Worm (Caenorhabditis elegans) whole organism, L3 larva: Measurements from ENCODE around the gene sri-50.

Source experiments
- ceh-16 ChIP-seq: sonication (generic microtip); optimal IDR thresholded peaks from 2 replicates; lab custom pipeline; 2017; ENCODE audit warnings: missing biosample characterization, missing genetic modification characterization
- daf-12 ChIP-seq: fragments of 150-350 bp; optimal IDR thresholded peaks from 2 replicates; lab custom pipeline; 2014; ENCODE audit warnings: missing biosample characterization, missing genetic modification reagents, missing genetic modification characterization
- elt-1 ChIP-seq: fragments of 150-350 bp; optimal IDR thresholded peaks from 2 replicates; lab custom pipeline; 2014; ENCODE audit warnings: missing biosample characterization, missing genetic modification characterization
- elt-3 ChIP-seq, 3 experiments: fragments of 150-350 bp in 1 of 3; sonication (generic microtip) in 2 of 3; optimal IDR thresholded peaks; 2 replicates in 2 of 3; 4 replicates in 1 of 3; lab custom pipeline; 2014 to 2017; ENCODE audit warnings: missing biosample characterization in 3 of 3, missing genetic modification characterization in 3 of 3
- nhr-11 ChIP-seq: fragments of 150-350 bp; optimal IDR thresholded peaks from 2 replicates; lab custom pipeline; 2014; ENCODE audit warnings: missing biosample characterization, missing genetic modification characterization
- snpc-4 ChIP-seq: fragments of 150-350 bp; optimal IDR thresholded peaks from 2 replicates; lab custom pipeline; 2014; ENCODE audit warnings: missing biosample characterization, missing genetic modification characterization
- tbx-2 ChIP-seq: sonication (generic microtip); optimal IDR thresholded peaks from 2 replicates; lab custom pipeline; 2016; ENCODE audit warnings: mild to moderate bottlenecking, missing genetic modification characterization, missing compliant biosample characterization

DNA sequence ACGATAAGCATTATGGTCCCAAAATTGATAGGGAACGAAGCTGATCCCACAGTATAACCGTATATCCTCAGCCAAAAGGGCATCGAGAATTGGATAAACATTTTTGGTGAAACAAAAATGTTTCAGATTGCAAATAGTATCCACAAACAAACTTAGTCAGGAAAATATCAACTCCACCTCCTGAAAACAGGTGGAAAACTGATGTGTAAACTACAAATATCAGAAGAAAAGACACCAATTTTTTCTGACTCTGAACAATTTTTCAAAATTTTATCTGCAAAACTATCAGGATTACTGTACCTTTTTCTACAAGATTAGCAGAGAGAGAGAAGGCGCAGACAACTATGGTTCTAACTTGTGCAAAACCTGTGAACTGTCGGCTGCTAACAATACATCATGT is 996 bp upstream of the sri-50 start, which contains the start of gene sri-53:
- TF ChIP-seq nhr-11 (tag; lab: Kevin White, UChicago) (no peak), elt-1 (tag; lab: Kevin White, UChicago) (no peak), snpc-4 (tag; lab: Kevin White, UChicago) (no peak), tbx-2 (no peak), ceh-16 (tag; lab: Kevin White, UChicago) (no peak), daf-12 (no peak), elt-3 (tag; optimal IDR thresholded peaks at IDR 0.05; lab: Kevin White, UChicago) (no peak)
